Fruit fly (Drosophila melanogaster) whole organism, embryonic: ENCODE data around the gene CG33090.

Source experiments
- Awh ChIP-seq: fragments of 200-800 bp; sonication (Bioruptor generic); IDR thresholded peaks from 2 replicates; pipeline ENCODE4, ENCODE4 v1.3.6; 2022; ENCODE audit warnings: missing biosample characterization, missing genetic modification characterization
- CG10209 ChIP-seq: fragments of 200-800 bp; sonication (Bioruptor generic); optimal IDR thresholded peaks from 3 replicates; lab custom pipeline; 2017; ENCODE audit warnings: missing biosample characterization, mild to moderate bottlenecking, missing genetic modification characterization, missing genetic modification reagents
- CG10543 ChIP-seq: fragments of 200-800 bp; sonication (Bioruptor generic); optimal IDR thresholded peaks from 3 replicates; lab custom pipeline; 2017; ENCODE audit warnings: missing biosample characterization, mild to moderate bottlenecking, missing genetic modification characterization, moderate library complexity
- CG10959 ChIP-seq: fragments of 200-800 bp; sonication (Bioruptor generic); IDR thresholded peaks from 2 replicates; pipeline ENCODE4 v1.3.6; 2022; ENCODE audit warnings: missing biosample characterization, missing genetic modification characterization
- CG11723 ChIP-seq: fragments of 200-800 bp; sonication (Bioruptor generic); optimal IDR thresholded peaks from 2 replicates; lab custom pipeline; 2017; ENCODE audit warnings: missing biosample characterization, mild to moderate bottlenecking, missing genetic modification characterization
- CG12071 ChIP-seq: fragments of 200-800 bp; sonication (Bioruptor generic); optimal IDR thresholded peaks from 3 replicates; lab custom pipeline; 2018; ENCODE audit warnings: missing biosample characterization, mild to moderate bottlenecking, missing genetic modification characterization
- CG13287 ChIP-seq: fragments of 200-800 bp; sonication (Bioruptor generic); IDR thresholded peaks from 2 replicates; pipeline ENCODE4 v1.3.6; 2022; ENCODE audit warnings: missing biosample characterization, missing genetic modification characterization; ENCODE audit not compliant: partially characterized antibody
- CG13775 ChIP-seq: fragments of 200-800 bp; sonication (Bioruptor generic); optimal IDR thresholded peaks from 3 replicates; lab custom pipeline; 2017; ENCODE audit warnings: missing biosample characterization, mild to moderate bottlenecking, missing genetic modification characterization
- CG13894 ChIP-seq: fragments of 200-800 bp; sonication (Bioruptor generic); optimal IDR thresholded peaks from 3 replicates; lab custom pipeline; 2018; ENCODE audit warnings: missing biosample characterization, mild to moderate bottlenecking, missing genetic modification characterization, moderate library complexity
- CG1603 ChIP-seq: fragments of 200-800 bp; sonication (Bioruptor generic); optimal IDR thresholded peaks from 2 replicates; lab custom pipeline; 2019; ENCODE audit warnings: missing biosample characterization, mild to moderate bottlenecking, missing genetic modification characterization, moderate library complexity
- CG17568 ChIP-seq: fragments of 200-800 bp; sonication (Bioruptor generic); optimal IDR thresholded peaks from 2 replicates; lab custom pipeline; 2018; ENCODE audit warnings: missing biosample characterization, mild to moderate bottlenecking, missing genetic modification characterization, moderate library complexity
- CG18476 ChIP-seq: fragments of 200-800 bp; sonication (Bioruptor generic); optimal IDR thresholded peaks from 2 replicates; lab custom pipeline; 2016; ENCODE audit warnings: missing biosample characterization, mild to moderate bottlenecking, missing genetic modification characterization
- CG2875 ChIP-seq: fragments of 200-800 bp; sonication (Bioruptor generic); optimal IDR thresholded peaks from 2 replicates; lab custom pipeline; 2017; ENCODE audit warnings: missing biosample characterization, mild to moderate bottlenecking, missing genetic modification characterization, missing genetic modification reagents
- CG30431 ChIP-seq: fragments of 200-800 bp; sonication (Bioruptor generic); optimal IDR thresholded peaks from 2 replicates; lab custom pipeline; 2017; ENCODE audit warnings: missing biosample characterization, missing genetic modification characterization
- CG31441 ChIP-seq: fragments of 200-800 bp; sonication (Bioruptor generic); IDR thresholded peaks from 2 replicates; pipeline ENCODE4 v1.3.6; 2022; ENCODE audit warnings: missing biosample characterization, missing genetic modification characterization
- CG32767 ChIP-seq: fragments of 200-800 bp; sonication (Bioruptor generic); IDR thresholded peaks from 2 replicates; pipeline ENCODE4 v1.3.6; 2022; ENCODE audit warnings: missing biosample characterization, missing genetic modification characterization
- CG33213 ChIP-seq: fragments of 200-800 bp; sonication (Bioruptor generic); optimal IDR thresholded peaks from 3 replicates; lab custom pipeline; 2016; ENCODE audit warnings: missing biosample characterization, missing genetic modification characterization
- CG3726 ChIP-seq: fragments of 200-800 bp; sonication (Bioruptor generic); IDR thresholded peaks from 3 replicates; pipeline ENCODE4, ENCODE4 v1.3.6; 2022; ENCODE audit warnings: missing biosample characterization, missing genetic modification characterization
- CG3847 ChIP-seq: fragments of 200-800 bp; sonication (Bioruptor generic); IDR thresholded peaks from 2 replicates; pipeline ENCODE4 v1.3.6; 2022; ENCODE audit warnings: missing biosample characterization, missing genetic modification characterization
- CG4404 ChIP-seq: fragments of 200-800 bp; sonication (Bioruptor generic); IDR thresholded peaks from 2 replicates; pipeline ENCODE4 v1.3.6; 2022; ENCODE audit warnings: missing biosample characterization, missing genetic modification characterization
- CG4730 ChIP-seq: fragments of 200-800 bp; sonication (Bioruptor generic); IDR thresholded peaks from 2 replicates; pipeline ENCODE4 v1.3.6; 2022; ENCODE audit warnings: missing biosample characterization, missing genetic modification characterization
- CG7786 ChIP-seq: fragments of 200-800 bp; sonication (Bioruptor generic); optimal IDR thresholded peaks from 2 replicates; lab custom pipeline; 2016; ENCODE audit warnings: missing biosample characterization, missing genetic modification characterization
- CG7987 ChIP-seq: fragments of 200-800 bp; sonication (Bioruptor generic); optimal IDR thresholded peaks from 2 replicates; lab custom pipeline; 2018; ENCODE audit warnings: missing biosample characterization, mild to moderate bottlenecking, missing genetic modification characterization, moderate library complexity
- CG8281 ChIP-seq: fragments of 200-800 bp; sonication (Bioruptor generic); optimal IDR thresholded peaks from 2 replicates; lab custom pipeline; 2018; ENCODE audit warnings: missing biosample characterization, mild to moderate bottlenecking, missing genetic modification characterization, moderate library complexity
- CTCF ChIP-seq: fragments of 200-800 bp; sonication (Bioruptor generic); optimal IDR thresholded peaks from 2 replicates; lab custom pipeline; 2017; ENCODE audit warnings: missing biosample characterization, mild to moderate bottlenecking, missing genetic modification characterization, moderate library complexity
- D19A ChIP-seq: fragments of 200-800 bp; optimal IDR thresholded peaks from 3 replicates; lab custom pipeline; 2019; ENCODE audit warnings: missing biosample characterization, mild to moderate bottlenecking, missing genetic modification characterization, moderate library complexity
- Dbx ChIP-seq: fragments of 200-800 bp; sonication (Bioruptor generic); IDR thresholded peaks from 3 replicates; pipeline ENCODE4 v1.3.6; 2022; ENCODE audit warnings: missing biosample characterization, missing genetic modification characterization
- Elba2 ChIP-seq: fragments of 200-800 bp; sonication (Bioruptor generic); optimal IDR thresholded peaks from 3 replicates; lab custom pipeline; 2016; ENCODE audit warnings: missing biosample characterization, missing genetic modification characterization
- Ets97D ChIP-seq: fragments of 200-800 bp; sonication (Bioruptor generic); optimal IDR thresholded peaks from 3 replicates; lab custom pipeline; 2016; ENCODE audit warnings: missing biosample characterization, missing genetic modification characterization
- Gug ChIP-seq: fragments of 200-800 bp; sonication (Bioruptor generic); IDR thresholded peaks from 4 replicates; pipeline ENCODE4 v1.3.6; 2022; ENCODE audit warnings: missing biosample characterization, missing genetic modification characterization
- HLHmδ ChIP-seq: fragments of 200-800 bp; sonication (Bioruptor generic); optimal IDR thresholded peaks from 2 replicates; lab custom pipeline; 2018; ENCODE audit warnings: missing biosample characterization, mild to moderate bottlenecking, missing genetic modification characterization, moderate library complexity
- Hr51 ChIP-seq, 2 experiments: fragments of 200-800 bp; sonication (Bioruptor generic); optimal IDR thresholded peaks; 2 replicates in 1 of 2; 3 replicates in 1 of 2; lab custom pipeline; 2016 to 2018; ENCODE audit warnings: missing biosample characterization in 2 of 2, missing genetic modification characterization in 2 of 2, mild to moderate bottlenecking in 1 of 2, moderate library complexity in 1 of 2
- Hr78 ChIP-seq, 2 experiments: fragments of 200-800 bp in 1 of 2; fragments of >200 bp in 1 of 2; sonication (Bioruptor generic) in 1 of 2; optimal IDR thresholded peaks; 2 replicates each; lab custom pipeline; 2017 to 2019; ENCODE audit warnings: missing biosample characterization in 2 of 2, missing genetic modification characterization in 2 of 2, mild to moderate bottlenecking in 1 of 2, moderate library complexity in 1 of 2
- Lhr ChIP-seq: fragments of 200-800 bp; sonication (Bioruptor generic); optimal IDR thresholded peaks from 3 replicates; lab custom pipeline; 2017; ENCODE audit warnings: mild to moderate bottlenecking, missing biosample characterization, missing genetic modification reagents, missing genetic modification characterization
- Max ChIP-seq: fragments of 200-800 bp; sonication (Bioruptor generic); optimal IDR thresholded peaks from 2 replicates; lab custom pipeline; 2016; ENCODE audit warnings: missing biosample characterization, mild to moderate bottlenecking, missing genetic modification characterization
- Med ChIP-seq: fragments of 200-800 bp; sonication (Bioruptor generic); peaks from one replicate; lab custom pipeline; 2016; ENCODE audit warnings: missing biosample characterization, missing genetic modification characterization, mild to moderate bottlenecking, inconsistent platforms, moderate library complexity
- NC2α ChIP-seq: fragments of 200-800 bp; sonication (Bioruptor generic); optimal IDR thresholded peaks from 2 replicates; lab custom pipeline; 2016; ENCODE audit warnings: missing biosample characterization, missing genetic modification characterization
- NFAT ChIP-seq: fragments of 200-800 bp; sonication (Bioruptor generic); IDR thresholded peaks from 2 replicates; pipeline ENCODE4 v1.3.6; 2022; ENCODE audit warnings: missing biosample characterization, missing genetic modification characterization
- Rx ChIP-seq: fragments of 200-800 bp; sonication (Bioruptor generic); IDR thresholded peaks from 2 replicates; pipeline ENCODE4 v1.3.6; 2022; ENCODE audit warnings: missing biosample characterization, missing genetic modification characterization
- Sox102F ChIP-seq: fragments of 200-800 bp; sonication (Bioruptor generic); optimal IDR thresholded peaks from 2 replicates; lab custom pipeline; 2018; ENCODE audit warnings: missing biosample characterization, mild to moderate bottlenecking, missing genetic modification characterization, moderate library complexity
- Vsx1 ChIP-seq: fragments of 200-800 bp; sonication (Bioruptor generic); optimal IDR thresholded peaks from 2 replicates; lab custom pipeline; 2017; ENCODE audit warnings: missing biosample characterization, mild to moderate bottlenecking, missing genetic modification characterization, missing genetic modification reagents
- ap ChIP-seq: fragments of 200-800 bp; sonication (Bioruptor generic); IDR thresholded peaks from 2 replicates; pipeline ENCODE4 v1.3.6; 2022; ENCODE audit warnings: missing biosample characterization, missing genetic modification characterization
- chinmo ChIP-seq: fragments of 200-800 bp; sonication (Bioruptor generic); IDR thresholded peaks from 4 replicates; pipeline ENCODE4 v1.3.6; 2022; ENCODE audit warnings: missing biosample characterization, missing genetic modification characterization; ENCODE audit not compliant: partially characterized antibody
- emc ChIP-seq: fragments of 200-800 bp; sonication (Bioruptor generic); optimal IDR thresholded peaks from 2 replicates; lab custom pipeline; 2016; ENCODE audit warnings: missing biosample characterization, missing genetic modification characterization
- gcm ChIP-seq: fragments of 200-800 bp; sonication (Bioruptor generic); optimal IDR thresholded peaks from 2 replicates; lab custom pipeline; 2019; ENCODE audit warnings: missing biosample characterization, mild to moderate bottlenecking, missing genetic modification characterization, moderate library complexity
- klu ChIP-seq: fragments of 200-800 bp; sonication (Bioruptor generic); IDR thresholded peaks from 2 replicates; pipeline ENCODE4 v1.3.6; 2022; ENCODE audit warnings: missing biosample characterization, missing genetic modification characterization
- mirr ChIP-seq: fragments of 200-800 bp; sonication (Bioruptor generic); optimal IDR thresholded peaks from 3 replicates; lab custom pipeline; 2018; ENCODE audit warnings: missing biosample characterization, mild to moderate bottlenecking, missing genetic modification characterization
- onecut ChIP-seq: fragments of 200-800 bp; sonication (Bioruptor generic); IDR thresholded peaks from 2 replicates; pipeline ENCODE4 v1.3.6; 2022; ENCODE audit warnings: missing biosample characterization, missing genetic modification characterization
- sima ChIP-seq: fragments of 200-800 bp; sonication (Bioruptor generic); optimal IDR thresholded peaks from 2 replicates; lab custom pipeline; 2016; ENCODE audit warnings: missing biosample characterization, missing genetic modification characterization
- yki ChIP-seq: fragments of >200 bp; optimal IDR thresholded peaks from 3 replicates; lab custom pipeline; 2018
- z ChIP-seq: fragments of 200-800 bp; sonication (Bioruptor generic); IDR thresholded peaks from 3 replicates; pipeline ENCODE4 v1.3.6; 2022; ENCODE audit warnings: missing biosample characterization, missing genetic modification characterization

Gene CG33090

DNA sequence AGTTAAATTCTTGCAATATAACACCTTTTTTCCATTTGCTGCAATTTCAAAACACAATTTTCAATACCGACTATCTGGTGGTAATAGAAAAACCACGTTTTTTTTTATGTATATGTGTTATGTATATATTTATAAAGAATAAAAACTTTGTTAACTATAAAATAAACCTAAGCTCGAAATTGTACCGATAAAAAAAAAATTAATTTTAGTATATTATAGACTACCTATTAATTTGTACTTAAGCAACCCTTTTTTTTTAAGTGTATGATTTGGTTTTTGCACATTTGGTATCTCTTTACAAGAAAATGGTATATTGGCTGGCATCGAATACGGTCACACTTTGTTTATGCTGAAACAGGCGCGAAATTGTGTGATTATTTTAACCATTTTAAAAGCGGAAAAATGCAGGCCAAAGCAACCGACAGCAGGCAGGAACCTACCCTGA is 27.8 kb downstream of the CG33090 start, which contains the start of gene spel1 (continued):
- TF ChIP-seq Med (peak; percentile 75), Rx (GFP tag; lab: Robert Waterston, UW) (peak; percentile 54), Ets97D (GFP tag; lab: Kevin White, UChicago) (peak; percentile 51), CG7987 (GFP tag; lab: Kevin White, UChicago) (no peak), ap (GFP tag; lab: Robert Waterston, UW) (peak; percentile 81), CG10209 (GFP tag; lab: Kevin White, UChicago) (peak; percentile 69), CG18476 (peak; percentile 13), CG7786 (GFP tag; lab: Kevin White, UChicago) (peak; percentile 0), Hr78 (GFP tag; optimal IDR thresholded peaks at IDR 0.05; lab: Kevin White, UChicago) (peak in 1 of 2 experiments; percentile 34), klu (GFP tag; lab: Robert Waterston, UW) (peak; percentile 54; the same call in 1 of the 2 replicates), CG13775 (GFP tag; lab: Kevin White, UChicago) (peak; percentile 60), yki (no peak), Hr51 (GFP tag; optimal IDR thresholded peaks at IDR 0.05; lab: Kevin White, UChicago) (peak; percentile 31 to 89), CG31441 (GFP tag; lab: Robert Waterston, UW) (peak; percentile 91), Sox102F (GFP tag; lab: Kevin White, UChicago) (peak; percentile 89), CG1603 (tag; lab: Kevin White, UChicago) (peak; percentile 45), CG3726 (GFP tag; lab: Robert Waterston, UW) (peak; percentile 80; the same call in 2 of the 3 replicates), onecut (peak; percentile 21; the same call in 1 of the 2 replicates), NFAT (GFP tag; lab: Robert Waterston, UW) (peak; percentile 77), CG11723 (GFP tag; lab: Kevin White, UChicago) (peak; percentile 20), CG13894 (tag; lab: Kevin White, UChicago) (peak; percentile 67), CG3847 (GFP tag; lab: Robert Waterston, UW) (peak; percentile 73), CG12071 (no peak), Vsx1 (peak; percentile 42), D19A (tag; lab: Kevin White, UChicago) (peak; percentile 82), CG33213 (GFP tag; lab: Kevin White, UChicago) (peak; percentile 57), Gug (no peak), CTCF (GFP tag; lab: Kevin White, UChicago) (no peak), mirr (GFP tag; lab: Kevin White, UChicago) (no peak), CG4404 (GFP tag; lab: Robert Waterston, UW) (no peak), Max (GFP tag; lab: Kevin White, UChicago) (peak; percentile 20), Lhr (GFP tag; lab: Kevin White, UChicago) (peak; percentile 41), CG2875 (GFP tag; lab: Kevin White, UChicago) (peak; percentile 16), Awh (peak; percentile 83), NC2α (GFP tag; lab: Kevin White, UChicago) (no peak), CG8281 (tag; lab: Kevin White, UChicago) (peak; percentile 46), z (GFP tag; lab: Robert Waterston, UW) (no peak), CG10959 (no peak), CG4730 (GFP tag; lab: Robert Waterston, UW) (peak; percentile 62), CG30431 (no peak), chinmo (GFP tag; lab: Robert Waterston, UW) (no peak), HLHmδ (GFP tag; lab: Kevin White, UChicago) (no peak), CG32767 (GFP tag; lab: Robert Waterston, UW) (peak; percentile 70; the same call in 1 of the 2 replicates), sima (GFP tag; lab: Kevin White, UChicago) (no peak), CG13287 (GFP tag; lab: Robert Waterston, UW) (no peak), CG17568 (GFP tag; lab: Kevin White, UChicago) (peak; percentile 11), gcm (GFP tag; lab: Kevin White, UChicago) (peak; percentile 82), CG10543 (GFP tag; lab: Kevin White, UChicago) (no peak), Dbx (GFP tag; lab: Robert Waterston, UW) (peak; percentile 80), Elba2 (GFP tag; lab: Kevin White, UChicago) (no peak), emc (GFP tag; lab: Kevin White, UChicago) (no peak)
